Worm (Caenorhabditis elegans) whole organism, L3 larva: ENCODE measurements around the gene T05A7.1.

ENCODE experiments used
- R02D3.7 ChIP-seq: fragments of 150-350 bp; optimal IDR thresholded peaks from 2 replicates; lab custom pipeline; 2014; ENCODE audit warnings: missing biosample characterization, missing genetic modification characterization
- ZK546.5 ChIP-seq: sonication (generic microtip); optimal IDR thresholded peaks from 2 replicates; lab custom pipeline; 2017; ENCODE audit warnings: missing biosample characterization, missing genetic modification characterization
- ama-1 ChIP-seq: fragments of 150-350 bp; optimal IDR thresholded peaks from 2 replicates; lab custom pipeline; 2018
- ceh-16 ChIP-seq: sonication (generic microtip); optimal IDR thresholded peaks from 2 replicates; lab custom pipeline; 2017; ENCODE audit warnings: missing biosample characterization, missing genetic modification characterization
- ceh-28 ChIP-seq: fragments of 150-350 bp; optimal IDR thresholded peaks from 2 replicates; lab custom pipeline; 2014; ENCODE audit warnings: missing biosample characterization, missing genetic modification reagents, missing genetic modification characterization
- ceh-82 ChIP-seq: fragments of 150-350 bp; optimal IDR thresholded peaks from 2 replicates; lab custom pipeline; 2014; ENCODE audit warnings: missing biosample characterization, missing genetic modification characterization
- ceh-9 ChIP-seq: sonication (generic microtip); optimal IDR thresholded peaks from 2 replicates; lab custom pipeline; 2018; ENCODE audit warnings: missing biosample characterization, missing genetic modification characterization
- daf-12 ChIP-seq: fragments of 150-350 bp; optimal IDR thresholded peaks from 2 replicates; lab custom pipeline; 2014; ENCODE audit warnings: missing biosample characterization, missing genetic modification reagents, missing genetic modification characterization
- egl-27 ChIP-seq: sonication (generic microtip); optimal IDR thresholded peaks from 4 replicates; lab custom pipeline; 2017; ENCODE audit warnings: missing biosample characterization, missing genetic modification reagents, missing genetic modification characterization
- egl-5 ChIP-seq: fragments of 150-350 bp; optimal IDR thresholded peaks from 2 replicates; lab custom pipeline; 2017; ENCODE audit warnings: missing biosample characterization, missing genetic modification reagents, missing genetic modification characterization, inconsistent platforms
- elt-1 ChIP-seq: fragments of 150-350 bp; optimal IDR thresholded peaks from 2 replicates; lab custom pipeline; 2014; ENCODE audit warnings: missing biosample characterization, missing genetic modification characterization
- elt-2 ChIP-seq: sonication (generic microtip); optimal IDR thresholded peaks from 2 replicates; lab custom pipeline; 2016; ENCODE audit warnings: missing genetic modification reagents, mild to moderate bottlenecking, missing genetic modification characterization, missing compliant biosample characterization
- elt-3 ChIP-seq, 3 experiments: fragments of 150-350 bp in 1 of 3; sonication (generic microtip) in 2 of 3; optimal IDR thresholded peaks; 2 replicates in 2 of 3; 4 replicates in 1 of 3; lab custom pipeline; 2014 to 2017; ENCODE audit warnings: missing biosample characterization in 3 of 3, missing genetic modification characterization in 3 of 3
- eor-1 ChIP-seq, 2 experiments: fragments of 150-350 bp; optimal IDR thresholded peaks; 2 replicates each; lab custom pipeline; 2014 to 2018; ENCODE audit warnings: missing biosample characterization in 2 of 2, missing genetic modification characterization in 2 of 2
- fkh-10 ChIP-seq: sonication (generic microtip); optimal IDR thresholded peaks from 2 replicates; lab custom pipeline; 2017; ENCODE audit warnings: missing biosample characterization, missing genetic modification reagents, missing genetic modification characterization
- fos-1 ChIP-seq: fragments of 150-350 bp; optimal IDR thresholded peaks from 2 replicates; lab custom pipeline; 2014; ENCODE audit warnings: missing biosample characterization, missing genetic modification characterization
- hmg-11 ChIP-seq: sonication (generic microtip); optimal IDR thresholded peaks from 2 replicates; lab custom pipeline; 2016; ENCODE audit warnings: missing genetic modification characterization, missing compliant biosample characterization
- jun-1 ChIP-seq: fragments of 150-350 bp; optimal IDR thresholded peaks from 2 replicates; lab custom pipeline; 2014; ENCODE audit warnings: missing biosample characterization, missing genetic modification reagents, missing genetic modification characterization
- lin-15B ChIP-seq: fragments of 150-350 bp; optimal IDR thresholded peaks from 2 replicates; lab custom pipeline; 2014; ENCODE audit warnings: missing biosample characterization, missing genetic modification characterization
- lin-39 ChIP-seq: fragments of 150-350 bp; optimal IDR thresholded peaks from 2 replicates; lab custom pipeline; 2018; ENCODE audit warnings: missing biosample characterization, missing genetic modification reagents, missing genetic modification characterization
- lsy-12 ChIP-seq: sonication (generic microtip); optimal IDR thresholded peaks from 2 replicates; lab custom pipeline; 2016; ENCODE audit warnings: mild to moderate bottlenecking, missing genetic modification characterization, missing compliant biosample characterization
- mml-1 ChIP-seq: fragments of 150-350 bp; sonication (generic microtip); optimal IDR thresholded peaks from 3 replicates; lab custom pipeline; 2014; ENCODE audit warnings: missing biosample characterization, missing genetic modification characterization
- nfya-1 ChIP-seq: sonication (generic microtip); optimal IDR thresholded peaks from 2 replicates; lab custom pipeline; 2017; ENCODE audit warnings: missing genetic modification characterization, mild to moderate bottlenecking, missing compliant biosample characterization, antibody characterized with exemption, moderate library complexity; ENCODE audit not compliant: insufficient read depth
- nhr-11 ChIP-seq: fragments of 150-350 bp; optimal IDR thresholded peaks from 2 replicates; lab custom pipeline; 2014; ENCODE audit warnings: missing biosample characterization, missing genetic modification characterization
- nhr-12 ChIP-seq: fragments of 150-350 bp; optimal IDR thresholded peaks from 2 replicates; lab custom pipeline; 2014; ENCODE audit warnings: missing biosample characterization, missing genetic modification characterization
- nhr-23 ChIP-seq: fragments of 150-350 bp; optimal IDR thresholded peaks from 2 replicates; lab custom pipeline; 2014; ENCODE audit warnings: missing biosample characterization, missing genetic modification reagents, missing genetic modification characterization
- nhr-237 ChIP-seq: fragments of 150-350 bp; optimal IDR thresholded peaks from 2 replicates; lab custom pipeline; 2014; ENCODE audit warnings: missing biosample characterization, missing genetic modification characterization
- nhr-25 ChIP-seq: sonication (generic microtip); optimal IDR thresholded peaks from 2 replicates; lab custom pipeline; 2017; ENCODE audit warnings: missing biosample characterization, missing genetic modification characterization
- nhr-28 ChIP-seq: fragments of 150-350 bp; optimal IDR thresholded peaks from 2 replicates; lab custom pipeline; 2014; ENCODE audit warnings: missing biosample characterization, missing genetic modification characterization
- nhr-43 ChIP-seq: sonication (generic microtip); optimal IDR thresholded peaks from 2 replicates; lab custom pipeline; 2016; ENCODE audit warnings: mild to moderate bottlenecking, missing genetic modification characterization, missing compliant biosample characterization; ENCODE audit not compliant: poor library complexity, severe bottlenecking
- nhr-67 ChIP-seq: fragments of 150-350 bp; optimal IDR thresholded peaks from 2 replicates; lab custom pipeline; 2014; ENCODE audit warnings: missing biosample characterization, missing genetic modification characterization
- nhr-76 ChIP-seq: fragments of 150-350 bp; sonication (generic microtip); optimal IDR thresholded peaks from 5 replicates; lab custom pipeline; 2014; ENCODE audit warnings: missing biosample characterization, missing genetic modification characterization
- nhr-77 ChIP-seq: fragments of 150-350 bp; optimal IDR thresholded peaks from 2 replicates; lab custom pipeline; 2014; ENCODE audit warnings: missing biosample characterization, missing genetic modification characterization
- pha-4 ChIP-seq: fragments of 150-350 bp; optimal IDR thresholded peaks from 2 replicates; lab custom pipeline; 2014; ENCODE audit warnings: missing biosample characterization, missing genetic modification reagents, missing genetic modification characterization
- pqm-1 ChIP-seq: fragments of 150-350 bp; optimal IDR thresholded peaks from 2 replicates; lab custom pipeline; 2017; ENCODE audit warnings: missing biosample characterization, missing genetic modification characterization, inconsistent platforms
- sea-2 ChIP-seq: fragments of 150-350 bp; sonication (generic microtip); optimal IDR thresholded peaks from 4 replicates; lab custom pipeline; 2014; ENCODE audit warnings: missing biosample characterization, missing genetic modification reagents, missing genetic modification characterization
- skn-1 ChIP-seq: fragments of 150-350 bp; optimal IDR thresholded peaks from 2 replicates; lab custom pipeline; 2014; ENCODE audit warnings: missing biosample characterization, missing genetic modification characterization
- snpc-4 ChIP-seq: fragments of 150-350 bp; optimal IDR thresholded peaks from 2 replicates; lab custom pipeline; 2014; ENCODE audit warnings: missing biosample characterization, missing genetic modification characterization
- tbx-2 ChIP-seq: sonication (generic microtip); optimal IDR thresholded peaks from 2 replicates; lab custom pipeline; 2016; ENCODE audit warnings: mild to moderate bottlenecking, missing genetic modification characterization, missing compliant biosample characterization
- unc-62 ChIP-seq: fragments of 150-350 bp; sonication (generic microtip); optimal IDR thresholded peaks from 4 replicates; lab custom pipeline; 2014; ENCODE audit warnings: missing biosample characterization, missing genetic modification reagents, missing genetic modification characterization
- zag-1 ChIP-seq: fragments of 150-350 bp; optimal IDR thresholded peaks from 2 replicates; lab custom pipeline; 2014; ENCODE audit warnings: missing biosample characterization, missing genetic modification characterization
- ztf-11 ChIP-seq: fragments of 150-350 bp; optimal IDR thresholded peaks from 2 replicates; lab custom pipeline; 2014; ENCODE audit warnings: missing biosample characterization, missing genetic modification characterization
- ztf-4 ChIP-seq: fragments of 150-350 bp; optimal IDR thresholded peaks from 2 replicates; lab custom pipeline; 2014; ENCODE audit warnings: missing biosample characterization, missing genetic modification characterization

T05A7.1 gene

ce11 chrII:4701482-4702119, 23.6 kb downstream of the T05A7.1 start, which contains the start of gene unc-85:
Gene unc-85, plus strand, starts transcription at chrII:4702069.
- peak; percentile 45 for TF ChIP-seq nhr-25 (tag; lab: Kevin White, UChicago)
- peak; percentile 24 for TF ChIP-seq lin-39 (tag; lab: Kevin White, UChicago)
- TF ChIP-seq pha-4 = peak; percentile 51
- TF ChIP-seq hmg-11 (tag; lab: Kevin White, UChicago) = peak; percentile 48
- peak; percentile 33 for TF ChIP-seq snpc-4 (tag; lab: Kevin White, UChicago)
- peak; percentile 46 for TF ChIP-seq nhr-43 (tag; lab: Kevin White, UChicago)
- peak; percentile 67 for TF ChIP-seq elt-2 (tag; lab: Kevin White, UChicago)
- peak; percentile 80 for TF ChIP-seq lin-15B (tag; lab: Kevin White, UChicago)
- TF ChIP-seq nfya-1 (tag; lab: Kevin White, UChicago) = peak; percentile 78
- TF ChIP-seq nhr-23 (tag; lab: Kevin White, UChicago) = peak; percentile 21
- peak; percentile 62 for TF ChIP-seq R02D3.7 (tag; lab: Kevin White, UChicago)
- peak; percentile 63 for TF ChIP-seq ceh-28 (tag; lab: Kevin White, UChicago)
- TF ChIP-seq tbx-2 (tag; lab: Kevin White, UChicago) = peak; percentile 32
- peak; percentile 94 for TF ChIP-seq lsy-12 (tag; lab: Kevin White, UChicago)

- TF ChIP-seq nhr-28 (tag; lab: Kevin White, UChicago) (no peak), nhr-25 (tag; lab: Kevin White, UChicago) (no peak), nhr-237 (no peak), skn-1 (no peak), nhr-23 (tag; lab: Kevin White, UChicago) (no peak), ceh-82 (no peak), elt-2 (tag; lab: Kevin White, UChicago) (no peak), nfya-1 (tag; lab: Kevin White, UChicago) (no peak), ZK546.5 (tag; lab: Kevin White, UChicago) (no peak), pqm-1 (tag; lab: Kevin White, UChicago) (no peak), ceh-28 (tag; lab: Kevin White, UChicago) (no peak), ama-1 (no peak), nhr-77 (tag; lab: Kevin White, UChicago) (no peak), nhr-11 (tag; lab: Kevin White, UChicago) (no peak), nhr-43 (tag; lab: Kevin White, UChicago) (no peak), mml-1 (no peak), nhr-76 (tag; lab: Kevin White, UChicago) (no peak)
Observed at ce11 chrII:4703011-4703410, 25.0 kb downstream of the T05A7.1 start.

- no peak for TF ChIP-seq sea-2 (GFP tag; lab: Kevin White, UChicago)
- TF ChIP-seq ceh-28 (tag; lab: Kevin White, UChicago) = peak; percentile 36
- TF ChIP-seq nhr-67 (tag; lab: Kevin White, UChicago) = no peak
- no peak for TF ChIP-seq tbx-2 (tag; lab: Kevin White, UChicago)
- no peak for TF ChIP-seq nhr-28 (tag; lab: Kevin White, UChicago)
- no peak for TF ChIP-seq nhr-11 (tag; lab: Kevin White, UChicago)
- TF ChIP-seq skn-1 = peak; percentile 75
- TF ChIP-seq nhr-12 (tag; lab: Kevin White, UChicago) = no peak
- TF ChIP-seq ceh-16 (tag; lab: Kevin White, UChicago) = no peak
- no peak for TF ChIP-seq fos-1
- no peak for TF ChIP-seq elt-3 (tag; optimal IDR thresholded peaks at IDR 0.05; lab: Kevin White, UChicago)
- TF ChIP-seq R02D3.7 (tag; lab: Kevin White, UChicago) = no peak
- TF ChIP-seq ztf-4 (tag; lab: Kevin White, UChicago) = no peak
- peak; percentile 82 for TF ChIP-seq lin-15B (tag; lab: Kevin White, UChicago)
- no peak for TF ChIP-seq fkh-10 (GFP tag; lab: Kevin White, UChicago)
- TF ChIP-seq elt-1 (tag; lab: Kevin White, UChicago) = no peak
- peak; percentile 48 for TF ChIP-seq pqm-1 (tag; lab: Kevin White, UChicago)
- peak; percentile 81 for TF ChIP-seq nhr-25 (tag; lab: Kevin White, UChicago)
- TF ChIP-seq nhr-77 (tag; lab: Kevin White, UChicago) = no peak
- peak; percentile 77 for TF ChIP-seq pha-4
- TF ChIP-seq nhr-43 (tag; lab: Kevin White, UChicago) = peak; percentile 29
- TF ChIP-seq eor-1 (tag; optimal IDR thresholded peaks at IDR 0.05; lab: Kevin White, UChicago) = no peak
- TF ChIP-seq unc-62 = no peak
- TF ChIP-seq nhr-76 (tag; lab: Kevin White, UChicago) = no peak
- TF ChIP-seq ztf-11 = no peak
- peak; percentile 92 for TF ChIP-seq nfya-1 (tag; lab: Kevin White, UChicago)
- no peak for TF ChIP-seq zag-1 (tag; lab: Kevin White, UChicago)
- no peak for TF ChIP-seq mml-1
- no peak for TF ChIP-seq egl-5 (tag; lab: Kevin White, UChicago)
- TF ChIP-seq jun-1 (tag; lab: Kevin White, UChicago) = no peak
- no peak for TF ChIP-seq ama-1
- no peak for TF ChIP-seq nhr-237
- no peak for TF ChIP-seq ZK546.5 (tag; lab: Kevin White, UChicago)
- no peak for TF ChIP-seq ceh-82
- no peak for TF ChIP-seq daf-12 (tag; lab: Kevin White, UChicago)
- TF ChIP-seq elt-2 (tag; lab: Kevin White, UChicago) = peak; percentile 68
- TF ChIP-seq lsy-12 (tag; lab: Kevin White, UChicago) = peak; percentile 83
- no peak for TF ChIP-seq egl-27 (tag; lab: Kevin White, UChicago)
- TF ChIP-seq ceh-9 (tag; lab: Kevin White, UChicago) = no peak
- TF ChIP-seq snpc-4 (tag; lab: Kevin White, UChicago) = no peak
Observed at ce11 chrII:4706359-4706871, 28.4 kb downstream of the T05A7.1 start, which contains the start of the genes F10G7.9 and tsn-1. Gene F10G7.9, minus strand, starts transcription at chrII:4706485. Gene tsn-1, plus strand, starts transcription at chrII:4706821.
